Fruit fly (Drosophila melanogaster) whole organism, embryonic: ENCODE results near the gene CG14965.

Experiments used
- ATbp ChIP-seq: fragments of 200-800 bp; sonication (Bioruptor generic); optimal IDR thresholded peaks from 2 replicates; lab custom pipeline; 2017; ENCODE audit warnings: missing biosample characterization, mild to moderate bottlenecking, missing genetic modification characterization, missing genetic modification reagents
- Awh ChIP-seq: fragments of 200-800 bp; sonication (Bioruptor generic); IDR thresholded peaks from 2 replicates; pipeline ENCODE4, ENCODE4 v1.3.6; 2022; ENCODE audit warnings: missing biosample characterization, missing genetic modification characterization
- Bdp1 ChIP-seq: fragments of 200-800 bp; sonication (Bioruptor generic); optimal IDR thresholded peaks from 3 replicates; lab custom pipeline; 2016; ENCODE audit warnings: missing biosample characterization, missing genetic modification characterization
- Blimp-1 ChIP-seq: fragments of 200-800 bp; sonication (Bioruptor generic); optimal IDR thresholded peaks from 3 replicates; lab custom pipeline; 2018; ENCODE audit warnings: missing biosample characterization, missing genetic modification characterization, mild to moderate bottlenecking, moderate library complexity, missing genetic modification reagents
- CG11696 ChIP-seq: fragments of 200-800 bp; sonication (Bioruptor generic); IDR thresholded peaks from 2 replicates; pipeline ENCODE4 v1.3.6; 2022; ENCODE audit warnings: missing biosample characterization, missing genetic modification characterization
- CG15269 ChIP-seq: fragments of 200-800 bp; sonication (Bioruptor generic); optimal IDR thresholded peaks from 2 replicates; lab custom pipeline; 2018; ENCODE audit warnings: missing biosample characterization, mild to moderate bottlenecking, missing genetic modification characterization, moderate library complexity
- CG15696 ChIP-seq: fragments of 200-800 bp; sonication (Bioruptor generic); optimal IDR thresholded peaks from 2 replicates; lab custom pipeline; 2019; ENCODE audit warnings: missing biosample characterization, mild to moderate bottlenecking, missing genetic modification characterization, moderate library complexity
- CG17612 ChIP-seq: fragments of 200-800 bp; sonication (Bioruptor generic); IDR thresholded peaks from 2 replicates; pipeline ENCODE4 v1.3.6; 2022; ENCODE audit warnings: missing biosample characterization, missing genetic modification characterization
- CG2712 ChIP-seq: fragments of 200-800 bp; optimal IDR thresholded peaks from 3 replicates; lab custom pipeline; 2019; ENCODE audit warnings: missing biosample characterization, mild to moderate bottlenecking, missing genetic modification characterization, moderate library complexity
- CG30431 ChIP-seq: fragments of 200-800 bp; sonication (Bioruptor generic); optimal IDR thresholded peaks from 2 replicates; lab custom pipeline; 2017; ENCODE audit warnings: missing biosample characterization, missing genetic modification characterization
- CG31388 ChIP-seq: fragments of 200-800 bp; sonication (Bioruptor generic); optimal IDR thresholded peaks from 2 replicates; lab custom pipeline; 2016; ENCODE audit warnings: missing biosample characterization, missing genetic modification characterization
- CG4360 ChIP-seq: fragments of 200-800 bp; sonication (Bioruptor generic); IDR thresholded peaks from 2 replicates; pipeline ENCODE4 v1.3.6; 2022; ENCODE audit warnings: missing biosample characterization, missing genetic modification characterization
- CG43689 ChIP-seq: fragments of 200-800 bp; sonication (Bioruptor generic); IDR thresholded peaks from 2 replicates; pipeline ENCODE4 v1.3.6; 2022; ENCODE audit warnings: missing biosample characterization, missing genetic modification characterization
- CG4404 ChIP-seq: fragments of 200-800 bp; sonication (Bioruptor generic); IDR thresholded peaks from 2 replicates; pipeline ENCODE4 v1.3.6; 2022; ENCODE audit warnings: missing biosample characterization, missing genetic modification characterization
- CG4707 ChIP-seq: fragments of 200-800 bp; sonication (Bioruptor generic); optimal IDR thresholded peaks from 2 replicates; lab custom pipeline; 2018; ENCODE audit warnings: missing biosample characterization, mild to moderate bottlenecking, missing genetic modification characterization, moderate library complexity
- CG6175 ChIP-seq: fragments of 200-800 bp; sonication (Bioruptor generic); IDR thresholded peaks from 3 replicates; pipeline ENCODE4 v1.3.6; 2022; ENCODE audit warnings: missing biosample characterization, missing genetic modification characterization
- CG6654 ChIP-seq: fragments of 200-800 bp; sonication (Bioruptor generic); optimal IDR thresholded peaks from 2 replicates; lab custom pipeline; 2017; ENCODE audit warnings: missing biosample characterization, mild to moderate bottlenecking, missing genetic modification characterization
- CG6765 ChIP-seq: fragments of 200-800 bp; sonication (Bioruptor generic); optimal IDR thresholded peaks from 3 replicates; lab custom pipeline; 2017; ENCODE audit warnings: missing biosample characterization, mild to moderate bottlenecking, missing genetic modification characterization
- CG7357 ChIP-seq: fragments of 200-800 bp; sonication (Bioruptor generic); IDR thresholded peaks from 3 replicates; pipeline ENCODE4 v1.3.6; 2022; ENCODE audit warnings: missing biosample characterization, missing genetic modification characterization
- CG7786 ChIP-seq: fragments of 200-800 bp; sonication (Bioruptor generic); optimal IDR thresholded peaks from 2 replicates; lab custom pipeline; 2016; ENCODE audit warnings: missing biosample characterization, missing genetic modification characterization
- CG9797 ChIP-seq: fragments of 200-800 bp; sonication (Bioruptor generic); optimal IDR thresholded peaks from 3 replicates; lab custom pipeline; 2018; ENCODE audit warnings: missing biosample characterization, mild to moderate bottlenecking, missing genetic modification characterization
- CTCF ChIP-seq: fragments of 200-800 bp; sonication (Bioruptor generic); optimal IDR thresholded peaks from 2 replicates; lab custom pipeline; 2017; ENCODE audit warnings: missing biosample characterization, mild to moderate bottlenecking, missing genetic modification characterization, moderate library complexity
- Camta ChIP-seq: fragments of 200-800 bp; sonication (Bioruptor generic); optimal IDR thresholded peaks from 2 replicates; lab custom pipeline; 2016; ENCODE audit warnings: missing biosample characterization, missing genetic modification characterization
- HHEX ChIP-seq: fragments of 200-800 bp; sonication (Bioruptor generic); optimal IDR thresholded peaks from 3 replicates; lab custom pipeline; 2017; ENCODE audit warnings: missing biosample characterization, mild to moderate bottlenecking, missing genetic modification characterization, missing genetic modification reagents
- HLH4C ChIP-seq: fragments of 200-800 bp; sonication (Bioruptor generic); IDR thresholded peaks from 3 replicates; pipeline ENCODE4 v1.3.6; 2022; ENCODE audit warnings: missing biosample characterization, missing genetic modification characterization; ENCODE audit not compliant: partially characterized antibody
- HmgD ChIP-seq: fragments of 200-800 bp; sonication (Bioruptor generic); optimal IDR thresholded peaks from 3 replicates; lab custom pipeline; 2016; ENCODE audit warnings: missing biosample characterization, missing genetic modification characterization
- Hmx ChIP-seq: fragments of 200-800 bp; sonication (Bioruptor generic); optimal IDR thresholded peaks from 2 replicates; lab custom pipeline; 2016; ENCODE audit warnings: missing biosample characterization, missing genetic modification characterization
- Hr3 ChIP-seq: fragments of 200-800 bp; sonication (Bioruptor generic); optimal IDR thresholded peaks from 3 replicates; lab custom pipeline; 2016; ENCODE audit warnings: missing biosample characterization, missing genetic modification characterization
- Kr ChIP-seq: fragments of 200-800 bp; sonication (Bioruptor generic); optimal IDR thresholded peaks from 2 replicates; lab custom pipeline; 2017; ENCODE audit warnings: missing biosample characterization, mild to moderate bottlenecking, missing genetic modification characterization
- MBD-R2 ChIP-seq: fragments of 200-800 bp; sonication (Bioruptor generic); IDR thresholded peaks from 2 replicates; pipeline ENCODE4 v1.3.6; 2022; ENCODE audit warnings: missing biosample characterization, missing genetic modification characterization
- Mad ChIP-seq: fragments of 200-800 bp; sonication (Bioruptor generic); optimal IDR thresholded peaks from 2 replicates; lab custom pipeline; 2016; ENCODE audit warnings: missing biosample characterization, missing genetic modification characterization
- Mes4 ChIP-seq: fragments of 200-800 bp; sonication (Bioruptor generic); optimal IDR thresholded peaks from 2 replicates; lab custom pipeline; 2016; ENCODE audit warnings: missing biosample characterization, missing genetic modification characterization
- Opbp ChIP-seq: fragments of 200-800 bp; sonication (Bioruptor generic); IDR thresholded peaks from 3 replicates; pipeline ENCODE4 v1.3.6; 2022; ENCODE audit warnings: missing biosample characterization, missing genetic modification characterization; ENCODE audit not compliant: partially characterized antibody
- Ptx1 ChIP-seq: fragments of 200-800 bp; sonication (Bioruptor generic); IDR thresholded peaks from 2 replicates; pipeline ENCODE4 v1.3.6; 2022; ENCODE audit warnings: missing biosample characterization, missing genetic modification characterization
- Ssrp ChIP-seq: fragments of 200-800 bp; sonication (Bioruptor generic); optimal IDR thresholded peaks from 2 replicates; lab custom pipeline; 2018; ENCODE audit warnings: missing biosample characterization, mild to moderate bottlenecking, missing genetic modification characterization, moderate library complexity
- Taf1 ChIP-seq: fragments of 200-800 bp; sonication (Bioruptor generic); IDR thresholded peaks from 2 replicates; pipeline ENCODE4 v1.3.6; 2022; ENCODE audit warnings: missing biosample characterization, missing genetic modification characterization
- ash1 ChIP-seq: fragments of 200-800 bp; sonication (Bioruptor generic); optimal IDR thresholded peaks from 2 replicates; lab custom pipeline; 2018; ENCODE audit warnings: missing biosample characterization, mild to moderate bottlenecking, missing genetic modification characterization
- chm ChIP-seq: fragments of 200-800 bp; sonication (Bioruptor generic); IDR thresholded peaks from 2 replicates; pipeline ENCODE4 v1.3.6; 2022; ENCODE audit warnings: missing biosample characterization, missing genetic modification characterization
- fd102C ChIP-seq: fragments of 200-800 bp; sonication (Bioruptor generic); optimal IDR thresholded peaks from 2 replicates; lab custom pipeline; 2018; ENCODE audit warnings: missing biosample characterization, mild to moderate bottlenecking, missing genetic modification characterization, moderate library complexity
- gcm ChIP-seq: fragments of 200-800 bp; sonication (Bioruptor generic); optimal IDR thresholded peaks from 2 replicates; lab custom pipeline; 2019; ENCODE audit warnings: missing biosample characterization, mild to moderate bottlenecking, missing genetic modification characterization, moderate library complexity
- hbn ChIP-seq: fragments of 200-800 bp; sonication (Bioruptor generic); IDR thresholded peaks from 2 replicates; pipeline ENCODE4 v1.3.6; 2022; ENCODE audit warnings: missing biosample characterization, missing genetic modification characterization; ENCODE audit not compliant: partially characterized antibody
- jing ChIP-seq: fragments of 200-800 bp; sonication (Bioruptor generic); optimal IDR thresholded peaks from 2 replicates; lab custom pipeline; 2018; ENCODE audit warnings: missing biosample characterization, mild to moderate bottlenecking, missing genetic modification characterization
- kay ChIP-seq: fragments of 200-800 bp; sonication (Bioruptor generic); optimal IDR thresholded peaks from 2 replicates; lab custom pipeline; 2016; ENCODE audit warnings: missing biosample characterization, missing genetic modification characterization
- p53 ChIP-seq: fragments of 200-800 bp; sonication (Bioruptor generic); optimal IDR thresholded peaks from 2 replicates; lab custom pipeline; 2016; ENCODE audit warnings: missing biosample characterization, missing genetic modification characterization
- pb ChIP-seq: fragments of 200-800 bp; sonication (Bioruptor generic); optimal IDR thresholded peaks from 3 replicates; lab custom pipeline; 2016; ENCODE audit warnings: missing biosample characterization, missing genetic modification characterization
- rib ChIP-seq: fragments of 200-800 bp; sonication (Bioruptor generic); IDR thresholded peaks from 2 replicates; pipeline ENCODE4 v1.3.6; 2022; ENCODE audit warnings: missing biosample characterization, missing genetic modification characterization
- sima ChIP-seq: fragments of 200-800 bp; sonication (Bioruptor generic); optimal IDR thresholded peaks from 2 replicates; lab custom pipeline; 2016; ENCODE audit warnings: missing biosample characterization, missing genetic modification characterization
- slp2 ChIP-seq: fragments of 200-800 bp; sonication (Bioruptor generic); optimal IDR thresholded peaks from 2 replicates; lab custom pipeline; 2016; ENCODE audit warnings: missing biosample characterization, missing genetic modification characterization
- stc ChIP-seq: fragments of 200-800 bp; sonication (Bioruptor generic); IDR thresholded peaks from 2 replicates; pipeline ENCODE4 v1.3.6; 2022; ENCODE audit warnings: missing biosample characterization, missing genetic modification characterization
- ttk ChIP-seq: fragments of 200-800 bp; sonication (Bioruptor generic); IDR thresholded peaks from 2 replicates; pipeline ENCODE4 v2.1.2; 2022; ENCODE audit warnings: missing biosample characterization, missing genetic modification characterization
- zf30C ChIP-seq: fragments of 200-800 bp; sonication (Bioruptor generic); optimal IDR thresholded peaks from 3 replicates; lab custom pipeline; 2018; ENCODE audit warnings: missing biosample characterization, mild to moderate bottlenecking, missing genetic modification characterization
- zfh1 ChIP-seq: fragments of 200-800 bp; sonication (Bioruptor generic); IDR thresholded peaks from 3 replicates; pipeline ENCODE4 v1.3.6; 2022; ENCODE audit warnings: missing biosample characterization, missing genetic modification characterization

Gene CG14965

dm6 chr3L:3143383-3143962 is 48.8 kb downstream of the CG14965 start, which contains the start of the genes CG11537 and Alg2 (continued):
- TF ChIP-seq CG6175: no peak
- TF ChIP-seq CG17612 (GFP tag; lab: Robert Waterston, UW): no peak
- TF ChIP-seq zfh1 (GFP tag; lab: Robert Waterston, UW): no peak
- no peak for TF ChIP-seq jing
- TF ChIP-seq HmgD (GFP tag; lab: Kevin White, UChicago): no peak
- no peak for TF ChIP-seq CG7786 (GFP tag; lab: Kevin White, UChicago)
- TF ChIP-seq HLH4C (GFP tag; lab: Robert Waterston, UW): no peak
- no peak for TF ChIP-seq Kr
- TF ChIP-seq Ssrp: no peak
- peak; percentile 21 for TF ChIP-seq Blimp-1 (GFP tag; lab: Kevin White, UChicago)
- no peak for TF ChIP-seq CG7357 (GFP tag; lab: Robert Waterston, UW)
- TF ChIP-seq CTCF (GFP tag; lab: Kevin White, UChicago): no peak
- no peak for TF ChIP-seq Awh
- no peak for TF ChIP-seq zf30C (GFP tag; lab: Kevin White, UChicago)
- TF ChIP-seq CG11696 (GFP tag; lab: Robert Waterston, UW): no peak
- no peak for TF ChIP-seq Hmx
- no peak for TF ChIP-seq CG6765 (GFP tag; lab: Kevin White, UChicago)
- no peak for TF ChIP-seq CG6654 (GFP tag; lab: Kevin White, UChicago)
- TF ChIP-seq ATbp (GFP tag; lab: Kevin White, UChicago): no peak
- TF ChIP-seq Bdp1 (GFP tag; lab: Kevin White, UChicago): no peak
- TF ChIP-seq chm (GFP tag; lab: Robert Waterston, UW): no peak; the same call in 1 of the 2 replicates
- TF ChIP-seq CG2712: peak; percentile 45
- TF ChIP-seq gcm: no peak
- peak; percentile 26 for TF ChIP-seq CG15269 (tag; lab: Kevin White, UChicago)
- TF ChIP-seq kay (GFP tag; lab: Kevin White, UChicago): no peak
- TF ChIP-seq p53: no peak
- TF ChIP-seq ash1 (GFP tag; lab: Kevin White, UChicago): no peak
- no peak for TF ChIP-seq Ptx1 (GFP tag; lab: Robert Waterston, UW)
- TF ChIP-seq Opbp (GFP tag; lab: Robert Waterston, UW): no peak
- TF ChIP-seq Camta: no peak
- TF ChIP-seq Mes4 (GFP tag; lab: Kevin White, UChicago): no peak
- TF ChIP-seq MBD-R2 (GFP tag; lab: Robert Waterston, UW): no peak; the same call in none of the 2 replicates
- no peak for TF ChIP-seq stc
- no peak for TF ChIP-seq sima (GFP tag; lab: Kevin White, UChicago)
- no peak for TF ChIP-seq CG31388 (GFP tag; lab: Kevin White, UChicago)
- no peak; the same call in 1 of the 2 replicates for TF ChIP-seq rib
- no peak for TF ChIP-seq CG30431 (GFP tag; lab: Kevin White, UChicago)
- no peak for TF ChIP-seq slp2 (GFP tag; lab: Kevin White, UChicago)
- no peak for TF ChIP-seq CG43689 (GFP tag; lab: Robert Waterston, UW)
- no peak for TF ChIP-seq CG4707 (GFP tag; lab: Kevin White, UChicago)
- TF ChIP-seq hbn (GFP tag; lab: Robert Waterston, UW): no peak
- TF ChIP-seq Taf1 (GFP tag; lab: Robert Waterston, UW): no peak
- TF ChIP-seq CG4360 (GFP tag; lab: Robert Waterston, UW): no peak
- TF ChIP-seq Hr3 (GFP tag; lab: Kevin White, UChicago): no peak
- TF ChIP-seq pb (GFP tag; lab: Kevin White, UChicago): no peak
- peak; percentile 0 for TF ChIP-seq CG15696
- TF ChIP-seq CG4404: no peak
- TF ChIP-seq ttk: no peak
- peak; percentile 66 for TF ChIP-seq CG9797 (GFP tag; lab: Kevin White, UChicago)
- TF ChIP-seq fd102C (GFP tag; lab: Kevin White, UChicago): no peak
- TF ChIP-seq HHEX (GFP tag; lab: Kevin White, UChicago): peak; percentile 12
- TF ChIP-seq Mad (GFP tag; lab: Kevin White, UChicago): no peak
